Worm (Caenorhabditis elegans): ENCODE data around the gene pelo-1.

pelo-1 gene

ce11 chrIII:4237660-4238059, 33.6 kb upstream of the pelo-1 start:
- TF ChIP-seq sdz-12 (GFP tag; optimal IDR thresholded peaks at IDR 0.05) (no peak), egl-27 (tag; optimal IDR thresholded peaks at IDR 0.05) (peak; percentile 42), zag-1 (tag; optimal IDR thresholded peaks at IDR 0.05) (no peak), arid-1 (GFP tag; conservative IDR thresholded peaks at IDR 0.05) (peak; percentile 83), daf-16 (GFP tag; optimal IDR thresholded peaks at IDR 0.05) (peak; percentile 67 to 74), daf-16 (tag; optimal IDR thresholded peaks at IDR 0.05) (peak; percentile 93), daf-12 (tag; optimal IDR thresholded peaks at IDR 0.05) (no peak), pha-4 (GFP tag; IDR thresholded peaks at IDR 0.05) (peak; percentile 86), pha-4 (tag; optimal IDR thresholded peaks at IDR 0.05) (peak; percentile 87), lin-15B (tag; optimal IDR thresholded peaks at IDR 0.05) (no peak), spr-3 (GFP tag; optimal IDR thresholded peaks at IDR 0.05) (peak; percentile 20), lin-38 (GFP tag; IDR thresholded peaks at IDR 0.05) (peak; percentile 61), hif-1 (tag; optimal IDR thresholded peaks at IDR 0.05) (peak; percentile 48 to 90), saeg-2 (GFP tag; IDR thresholded peaks at IDR 0.05) (peak; percentile 87), R02D3.7 (tag; optimal IDR thresholded peaks at IDR 0.05) (no peak), mep-1 (tag; optimal IDR thresholded peaks at IDR 0.05) (peak; percentile 96), lin-1 (GFP tag; IDR thresholded peaks at IDR 0.05) (peak; percentile 91), zfp-3 (GFP tag; conservative IDR thresholded peaks at IDR 0.05) (peak; percentile 83), ZK337.2 (GFP tag; IDR thresholded peaks at IDR 0.05) (no peak), mxl-3 (GFP tag; optimal IDR thresholded peaks at IDR 0.05) (peak; percentile 99), ZK546.5 (tag; optimal IDR thresholded peaks at IDR 0.05) (no peak), aha-1 (tag) (peak; percentile 99), lin-29 (GFP tag; IDR thresholded peaks at IDR 0.05) (0 out of 2 replicates have a peak, but pooled peaks have one; percentile 31), aly-2 (tag; optimal IDR thresholded peaks at IDR 0.05) (no peak), nhr-76 (tag; optimal IDR thresholded peaks at IDR 0.05) (no peak), dpl-1 (GFP tag; optimal IDR thresholded peaks at IDR 0.05) (peak; percentile 64), hmg-1.1 (GFP tag; IDR thresholded peaks at IDR 0.05) (peak; percentile 81), lim-7 (GFP tag; IDR thresholded peaks at IDR 0.05) (no peak; the same call in 1 of the 2 replicates), nhr-42 (GFP tag; IDR thresholded peaks at IDR 0.05) (no peak), unc-62 (GFP tag; optimal IDR thresholded peaks at IDR 0.05 in 1 of 2) (peak in 1 of 2 experiments; percentile 100), unc-62 (tag; optimal IDR thresholded peaks at IDR 0.05) (no peak), nhr-102 (tag; optimal IDR thresholded peaks at IDR 0.05) (peak; percentile 87), skn-1 (tag; optimal IDR thresholded peaks at IDR 0.05) (no peak), dmd-9 (GFP tag; IDR thresholded peaks at IDR 0.05) (no peak), T26A8.4 (GFP tag; IDR thresholded peaks at IDR 0.05) (peak; percentile 76), cey-2 (tag; optimal IDR thresholded peaks at IDR 0.05; ENCODE audit: borderline replicate concordance, insufficient read depth) (peak; percentile 86), ceh-44 (GFP tag; IDR thresholded peaks at IDR 0.05) (no peak), mdl-1 (tag; optimal IDR thresholded peaks at IDR 0.05) (peak; percentile 91 to 99), rbr-2 (tag; optimal IDR thresholded peaks at IDR 0.05) (peak; percentile 88), hlh-11 (tag; optimal IDR thresholded peaks at IDR 0.05) (peak; percentile 99), F37D6.2 (tag; optimal IDR thresholded peaks at IDR 0.05) (peak; percentile 68), nhr-41 (GFP tag; IDR thresholded peaks at IDR 0.05) (peak; percentile 70; the same call in 1 of the 2 replicates), duxl-1 (tag; optimal IDR thresholded peaks at IDR 0.05; ENCODE audit: poor library complexity) (peak; percentile 70), dmd-6 (GFP tag; IDR thresholded peaks at IDR 0.05) (peak; percentile 98), lir-3 (tag; optimal IDR thresholded peaks at IDR 0.05) (no peak), tra-1 (GFP tag; IDR thresholded peaks at IDR 0.05) (peak; percentile 91), mxl-2 (GFP tag; conservative IDR thresholded peaks at IDR 0.05) (peak; percentile 54; the same call in 1 of the 2 replicates), ctbp-1 (GFP tag; IDR thresholded peaks at IDR 0.05) (peak; percentile 89), nhr-48 (tag; optimal IDR thresholded peaks at IDR 0.05) (peak; percentile 98), nhr-11 (tag; optimal IDR thresholded peaks at IDR 0.05) (peak; percentile 100), dve-1 (tag; optimal IDR thresholded peaks at IDR 0.05; ENCODE audit: insufficient read depth) (peak; percentile 97), ama-1 (optimal IDR thresholded peaks at IDR 0.05) (no peak)
